Worm (Caenorhabditis elegans): ENCODE results near the gene emc-6.
A peak's percentile ranks its signal among the peaks of the same experiment; 100 is the strongest.

emc-6 gene

ce11 chrIV:7731960-7732359 is 22.4 kb upstream of the emc-6 start, which contains the start of the genes C50F7.9 and C50F7.3:
Gene C50F7.9, minus strand, starts transcription at chrIV:7732060.
Gene C50F7.3, plus strand, starts transcription at chrIV:7732329.
- TF ChIP-seq nhr-237 (tag; optimal IDR thresholded peaks at IDR 0.05) (no peak), nhr-6 (tag; optimal IDR thresholded peaks at IDR 0.05) (no peak), zag-1 (tag; optimal IDR thresholded peaks at IDR 0.05) (no peak), snpc-4 (tag; optimal IDR thresholded peaks at IDR 0.05) (no peak), mbf-1 (tag; optimal IDR thresholded peaks at IDR 0.05) (no peak), unc-62 (GFP tag; optimal IDR thresholded peaks at IDR 0.05) (no peak), nhr-77 (tag; optimal IDR thresholded peaks at IDR 0.05) (no peak), unc-39 (tag; optimal IDR thresholded peaks at IDR 0.05) (no peak)

ce11 chrIV:7728402-7728963 is 18.9 kb upstream of the emc-6 start, which contains the start of gene sucg-1:
Gene sucg-1, plus strand, starts transcription at chrIV:7728913.
- TF ChIP-seq unc-55 (GFP tag; optimal IDR thresholded peaks at IDR 0.05) (peak; percentile 50), zag-1 (tag; optimal IDR thresholded peaks at IDR 0.05) (no peak)

ce11 chrIV:7727258-7727657 is 17.7 kb upstream of the emc-6 start:
- TF ChIP-seq unc-55 (GFP tag; optimal IDR thresholded peaks at IDR 0.05) (no peak), nhr-129 (tag; optimal IDR thresholded peaks at IDR 0.05) (no peak), nhr-12 (tag; optimal IDR thresholded peaks at IDR 0.05) (no peak), ama-1 (optimal IDR thresholded peaks at IDR 0.05) (no peak), alr-1 (tag; optimal IDR thresholded peaks at IDR 0.05) (no peak), ztf-11 (tag; optimal IDR thresholded peaks at IDR 0.05) (no peak), nhr-11 (tag; optimal IDR thresholded peaks at IDR 0.05) (no peak), nhr-10 (tag; optimal IDR thresholded peaks at IDR 0.05) (no peak), skn-1 (tag; optimal IDR thresholded peaks at IDR 0.05) (no peak), sem-4 (tag; optimal IDR thresholded peaks at IDR 0.05) (no peak), zag-1 (tag; optimal IDR thresholded peaks at IDR 0.05) (no peak), lin-11 (tag; optimal IDR thresholded peaks at IDR 0.05) (no peak), lin-39 (tag; optimal IDR thresholded peaks at IDR 0.05) (no peak), ztf-4 (tag; optimal IDR thresholded peaks at IDR 0.05) (no peak), gmeb-1 (tag; optimal IDR thresholded peaks at IDR 0.05) (no peak), nhr-237 (tag; optimal IDR thresholded peaks at IDR 0.05) (no peak), lin-13 (GFP tag; optimal IDR thresholded peaks at IDR 0.05) (no peak), ceh-16 (tag; optimal IDR thresholded peaks at IDR 0.05) (no peak)

- no peak for TF ChIP-seq sma-3 (GFP tag; optimal IDR thresholded peaks at IDR 0.05)
- peak; percentile 71 for TF ChIP-seq fos-1 (tag; optimal IDR thresholded peaks at IDR 0.05)
- TF ChIP-seq mbf-1 (tag; optimal IDR thresholded peaks at IDR 0.05) = no peak
Measured at ce11 chrIV:7726325-7726724, 16.8 kb upstream of the emc-6 start, which contains the start of gene C50F7.5. Gene C50F7.5, plus strand, starts transcription at chrIV:7726719.

- TF ChIP-seq unc-55 (GFP tag; optimal IDR thresholded peaks at IDR 0.05) (peak; percentile 32), elt-1 (tag; optimal IDR thresholded peaks at IDR 0.05) (no peak), mab-5 (tag; optimal IDR thresholded peaks at IDR 0.05) (peak; percentile 64)
Measured at ce11 chrIV:7724912-7725311, 15.4 kb upstream of the emc-6 start.

- TF ChIP-seq F13H6.1 (tag; optimal IDR thresholded peaks at IDR 0.05) (peak; percentile 24), nhr-129 (tag; optimal IDR thresholded peaks at IDR 0.05) (no peak), mab-5 (tag; optimal IDR thresholded peaks at IDR 0.05) (peak; percentile 48), lsy-2 (tag; optimal IDR thresholded peaks at IDR 0.05) (peak in 1 of 2 experiments; percentile 20)
Measured at ce11 chrIV:7723555-7723954, 14.0 kb upstream of the emc-6 start.

ce11 chrIV:7722806-7723205 is 13.3 kb upstream of the emc-6 start, which contains the start of gene C50F7.6:
Gene C50F7.6, minus strand, starts transcription at chrIV:7723199.
- TF ChIP-seq nhr-21 (tag; optimal IDR thresholded peaks at IDR 0.05) (no peak), zag-1 (tag; optimal IDR thresholded peaks at IDR 0.05) (no peak), nhr-11 (tag; optimal IDR thresholded peaks at IDR 0.05) (no peak), unc-62 (GFP tag; optimal IDR thresholded peaks at IDR 0.05) (no peak), mbf-1 (tag; optimal IDR thresholded peaks at IDR 0.05) (no peak), nhr-25 (tag; optimal IDR thresholded peaks at IDR 0.05) (no peak), alr-1 (tag; optimal IDR thresholded peaks at IDR 0.05) (no peak), nhr-12 (tag; optimal IDR thresholded peaks at IDR 0.05) (no peak), mab-5 (tag; optimal IDR thresholded peaks at IDR 0.05) (no peak), C34F6.9 (tag; optimal IDR thresholded peaks at IDR 0.05) (no peak), fos-1 (tag; optimal IDR thresholded peaks at IDR 0.05) (no peak)
